Worm (Caenorhabditis elegans): ENCODE results near the gene aat-6.

- TF ChIP-seq ctbp-1 (GFP tag; IDR thresholded peaks at IDR 0.05) (no peak), zag-1 (tag; optimal IDR thresholded peaks at IDR 0.05) (no peak), egl-27 (tag; optimal IDR thresholded peaks at IDR 0.05) (no peak)
These were observed 35.2 kb downstream of the aat-6 start for ce11 chrV:11435242-11435641.
